Fruit fly (Drosophila melanogaster) S2 (cell line): ENCODE measurements around the gene Ilp7.

ENCODE experiments used
- CG8478 ChIP-seq: fragments of >200 bp; optimal IDR thresholded peaks from 2 replicates; lab custom pipeline; 2018
- CTCF ChIP-seq, 2 experiments: fragments of >200 bp; optimal IDR thresholded peaks; 2 replicates each; lab custom pipeline; 2018

DNA sequence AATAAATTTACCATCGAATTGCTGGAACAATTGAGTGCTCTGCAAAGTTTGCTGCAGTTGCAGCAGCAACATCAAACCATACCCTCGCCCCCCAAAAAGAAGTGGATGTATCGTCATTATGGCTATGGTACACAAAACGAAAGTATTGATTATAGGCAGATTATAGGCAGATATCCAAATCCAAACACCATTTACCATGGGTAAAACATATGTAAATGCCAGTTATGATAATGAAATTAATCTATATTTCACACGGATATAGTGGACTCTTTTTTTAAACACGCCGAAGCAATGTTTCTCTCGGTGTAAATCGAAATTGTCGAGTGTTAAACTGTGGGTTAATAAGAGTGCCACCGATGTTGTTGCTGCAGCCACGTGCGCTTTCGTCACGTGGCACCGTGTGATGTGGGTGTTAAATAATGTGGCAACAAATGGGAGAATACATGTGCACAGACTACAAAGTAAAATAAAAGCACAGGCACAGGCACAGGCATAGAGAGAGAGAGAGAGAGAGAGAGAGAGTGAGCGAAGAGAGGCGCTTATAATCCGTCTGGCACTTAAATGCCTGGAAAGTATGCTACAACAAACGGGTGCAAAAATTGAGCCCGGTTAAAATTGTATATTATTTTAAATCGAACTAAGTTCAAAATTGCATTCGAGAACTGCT, 29.3 kb downstream of the Ilp7 start:
- TF ChIP-seq CTCF (optimal IDR thresholded peaks at IDR 0.05; lab: Kevin White, UChicago): no peak
- no peak for TF ChIP-seq CG8478
